Worm (Caenorhabditis elegans): ENCODE data around the gene tank-1.
A peak's percentile ranks its signal among the peaks of the same experiment; 100 is the strongest.

The tank-1 gene

DNA sequence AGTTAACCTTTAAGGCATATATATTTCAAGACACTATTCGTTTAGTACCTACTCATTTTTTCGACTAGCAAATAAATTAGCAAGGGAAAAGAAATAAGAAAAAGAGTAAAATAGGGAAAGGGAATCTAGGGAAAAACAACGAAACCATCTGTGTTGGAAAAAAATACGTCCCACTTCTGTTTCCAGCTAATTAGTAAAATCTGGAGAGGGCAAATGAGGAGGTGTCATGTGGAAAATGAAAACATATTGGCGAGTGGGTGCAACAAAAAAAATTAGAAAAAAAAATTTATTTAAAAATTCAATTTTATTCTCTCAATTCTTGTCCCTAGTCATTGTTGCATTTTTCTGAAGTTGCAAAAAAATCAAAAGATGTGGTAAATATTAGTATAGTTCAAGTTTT, 22.2 kb upstream of the tank-1 start:
- TF ChIP-seq C08G9.2 (tag; optimal IDR thresholded peaks at IDR 0.05) (no peak), ceh-6 (GFP tag; optimal IDR thresholded peaks at IDR 0.05) (no peak), ceh-48 (tag; optimal IDR thresholded peaks at IDR 0.05) (no peak), K09A11.1 (tag; optimal IDR thresholded peaks at IDR 0.05; ENCODE audit: insufficient read depth) (no peak), pha-4 (tag; optimal IDR thresholded peaks at IDR 0.05) (no peak), fkh-10 (GFP tag; optimal IDR thresholded peaks at IDR 0.05) (no peak), pag-3 (tag; optimal IDR thresholded peaks at IDR 0.05; ENCODE audit: borderline replicate concordance) (no peak), fax-1 (tag; optimal IDR thresholded peaks at IDR 0.05) (no peak), mec-3 (tag; optimal IDR thresholded peaks at IDR 0.05; ENCODE audit: borderline replicate concordance) (no peak), rnt-1 (tag; optimal IDR thresholded peaks at IDR 0.05) (no peak), dve-1 (tag; optimal IDR thresholded peaks at IDR 0.05) (no peak), nfya-1 (tag; optimal IDR thresholded peaks at IDR 0.05) (no peak), ceh-34 (tag; optimal IDR thresholded peaks at IDR 0.05) (no peak), pqm-1 (tag; optimal IDR thresholded peaks at IDR 0.05) (no peak), fkh-6 (tag; optimal IDR thresholded peaks at IDR 0.05) (no peak), tbx-7 (tag; optimal IDR thresholded peaks at IDR 0.05) (no peak), unc-42 (tag; optimal IDR thresholded peaks at IDR 0.05) (no peak), tbx-2 (tag; optimal IDR thresholded peaks at IDR 0.05) (no peak)

DNA sequence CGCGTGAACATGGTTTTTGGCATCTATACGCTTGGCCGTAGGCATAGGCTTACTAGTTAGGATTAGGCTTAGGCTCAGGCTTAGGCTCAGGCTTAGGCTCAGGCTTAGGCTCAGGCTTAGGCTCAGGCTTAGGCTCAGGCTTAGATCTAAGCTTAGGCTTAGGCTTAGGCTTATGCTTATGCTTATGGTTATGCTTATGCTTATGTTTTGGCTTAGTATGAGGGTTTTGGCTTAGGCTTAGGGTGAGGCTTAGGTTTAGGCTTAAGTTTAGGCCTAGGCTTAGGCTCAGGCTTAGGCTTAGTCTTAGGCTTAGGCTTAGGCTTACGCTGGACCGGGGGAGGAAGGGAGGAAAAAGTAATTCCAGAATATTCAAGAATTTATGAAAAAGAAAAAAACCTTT, 20.3 kb upstream of the tank-1 start:
- TF ChIP-seq unc-42 (tag; optimal IDR thresholded peaks at IDR 0.05) (no peak), hlh-8 (tag; optimal IDR thresholded peaks at IDR 0.05) (no peak), pat-9 (tag; optimal IDR thresholded peaks at IDR 0.05) (no peak), eyg-1 (tag; optimal IDR thresholded peaks at IDR 0.05) (no peak), dve-1 (tag; optimal IDR thresholded peaks at IDR 0.05) (peak; percentile 35), gmeb-2 (tag; optimal IDR thresholded peaks at IDR 0.05) (no peak), mec-3 (tag; optimal IDR thresholded peaks at IDR 0.05; ENCODE audit: borderline replicate concordance) (no peak)

ce11 chrV:1302090-1302489, 16.6 kb upstream of the tank-1 start:
- no peak for TF ChIP-seq ceh-6 (GFP tag; optimal IDR thresholded peaks at IDR 0.05)
- no peak for TF ChIP-seq sox-4 (tag; optimal IDR thresholded peaks at IDR 0.05)
- TF ChIP-seq fax-1 (tag; optimal IDR thresholded peaks at IDR 0.05), result no peak
- TF ChIP-seq pag-3 (tag; optimal IDR thresholded peaks at IDR 0.05; ENCODE audit: borderline replicate concordance), result no peak
- no peak for TF ChIP-seq K02D7.2 (tag; optimal IDR thresholded peaks at IDR 0.05)
- TF ChIP-seq hlh-13 (GFP tag; optimal IDR thresholded peaks at IDR 0.05), result no peak

DNA sequence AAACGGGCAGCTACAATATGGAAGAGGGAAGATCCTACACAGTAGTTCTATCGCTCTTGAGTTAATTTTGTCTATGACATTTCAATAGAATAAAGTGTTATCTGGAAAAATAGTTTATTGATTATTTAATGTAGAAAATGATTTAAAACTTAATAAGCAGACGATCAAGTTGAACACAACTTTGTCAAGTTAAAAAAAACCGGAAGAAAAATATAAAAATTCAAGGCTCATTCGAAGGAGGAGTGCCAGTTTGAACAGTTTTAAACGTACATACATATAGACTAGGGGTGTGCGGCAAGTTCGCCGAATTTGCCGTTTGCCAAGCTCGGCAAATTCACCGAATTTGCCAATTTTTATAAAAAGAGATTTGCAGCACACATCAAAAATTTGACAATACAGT, 13.7 kb upstream of the tank-1 start, which contains the start of gene egl-2:
Gene egl-2 (minus strand): TSS at position 101 of the 400 bp plus-strand sequence.
- TF ChIP-seq hlh-13 (GFP tag; optimal IDR thresholded peaks at IDR 0.05) (no peak), zip-5 (tag; optimal IDR thresholded peaks at IDR 0.05) (no peak), ceh-34 (tag; optimal IDR thresholded peaks at IDR 0.05) (no peak), C38D4.7 (GFP tag; optimal IDR thresholded peaks at IDR 0.05) (no peak), ama-1 (optimal IDR thresholded peaks at IDR 0.05) (no peak), ceh-24 (tag; optimal IDR thresholded peaks at IDR 0.05) (no peak), unc-3 (GFP tag; conservative IDR thresholded peaks at IDR 0.05) (no peak), unc-3 (tag; optimal IDR thresholded peaks at IDR 0.05) (no peak)

DNA sequence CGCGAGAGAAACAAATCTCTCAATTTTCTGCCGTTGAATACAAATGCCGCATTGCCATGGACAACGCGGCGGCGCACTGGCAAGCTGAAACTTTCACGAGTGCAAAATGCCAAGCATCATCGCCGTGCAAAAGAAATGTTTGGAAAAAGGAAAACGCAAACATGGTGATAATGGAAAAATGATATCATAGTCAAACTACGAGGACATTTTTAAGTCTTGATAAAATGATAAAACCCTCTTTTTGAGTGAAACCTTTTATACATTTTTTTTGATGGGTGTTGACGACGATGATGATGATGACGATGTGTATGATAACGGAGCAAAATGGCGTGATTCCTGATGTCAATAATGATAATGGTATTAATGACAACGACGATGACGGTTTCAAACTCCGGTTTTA, 1.8 kb upstream of the tank-1 start:
- TF ChIP-seq ceh-22 (tag; optimal IDR thresholded peaks at IDR 0.05) (no peak), ceh-24 (tag; optimal IDR thresholded peaks at IDR 0.05) (no peak), syd-9 (tag; optimal IDR thresholded peaks at IDR 0.05) (no peak), nhr-11 (tag; optimal IDR thresholded peaks at IDR 0.05) (no peak), ceh-48 (tag; optimal IDR thresholded peaks at IDR 0.05) (no peak), zip-5 (tag; optimal IDR thresholded peaks at IDR 0.05) (no peak), dve-1 (tag; optimal IDR thresholded peaks at IDR 0.05) (no peak), hlh-13 (GFP tag; optimal IDR thresholded peaks at IDR 0.05) (no peak), ttx-3 (tag; optimal IDR thresholded peaks at IDR 0.05) (no peak), nfya-1 (tag; optimal IDR thresholded peaks at IDR 0.05) (no peak), ceh-30 (tag; optimal IDR thresholded peaks at IDR 0.05) (no peak), npax-4 (tag; optimal IDR thresholded peaks at IDR 0.05) (no peak), pag-3 (tag; optimal IDR thresholded peaks at IDR 0.05; ENCODE audit: borderline replicate concordance) (no peak), ama-1 (optimal IDR thresholded peaks at IDR 0.05) (no peak)

Data from whole organism, late embryonic.